Worm (Caenorhabditis elegans) whole organism, late embryonic: ENCODE data around the gene F33A8.4.

Source experiments
- C08G9.2 ChIP-seq: sonication (generic microtip); optimal IDR thresholded peaks from 2 replicates; lab custom pipeline; 2016; ENCODE audit warnings: mild to moderate bottlenecking, missing genetic modification characterization, moderate library complexity, missing compliant biosample characterization
- F13H6.1 ChIP-seq: sonication (generic microtip); optimal IDR thresholded peaks from 2 replicates; lab custom pipeline; 2016; ENCODE audit warnings: missing genetic modification characterization, missing compliant biosample characterization
- T23F11.4 ChIP-seq: fragments of 200-800 bp; sonication (Bioruptor generic); optimal IDR thresholded peaks from 2 replicates; lab custom pipeline; 2018; ENCODE audit warnings: mild to moderate bottlenecking, missing genetic modification characterization, missing compliant biosample characterization
- Y22D7AL.16 ChIP-seq: sonication (generic microtip); optimal IDR thresholded peaks from 2 replicates; lab custom pipeline; 2016; ENCODE audit warnings: missing genetic modification characterization, missing compliant biosample characterization
- ahr-1 ChIP-seq: sonication (generic microtip); optimal IDR thresholded peaks from 2 replicates; lab custom pipeline; 2016; ENCODE audit warnings: missing genetic modification characterization, missing compliant biosample characterization
- ama-1 ChIP-seq: fragments of 150-350 bp; optimal IDR thresholded peaks from 2 replicates; lab custom pipeline; 2014
- ceh-14 ChIP-seq: sonication (generic microtip); optimal IDR thresholded peaks from 2 replicates; lab custom pipeline; 2016; ENCODE audit warnings: missing genotype, missing genetic modification characterization, missing compliant biosample characterization
- ceh-18 ChIP-seq: sonication (generic microtip); optimal IDR thresholded peaks from 2 replicates; lab custom pipeline; 2016; ENCODE audit warnings: missing genetic modification characterization, missing compliant biosample characterization
- ceh-19 ChIP-seq: fragments of 200-800 bp; sonication (Bioruptor generic); optimal IDR thresholded peaks from 2 replicates; lab custom pipeline; 2018; ENCODE audit warnings: mild to moderate bottlenecking, missing genetic modification characterization, missing compliant biosample characterization
- ceh-22 ChIP-seq: sonication (generic microtip); optimal IDR thresholded peaks from 2 replicates; lab custom pipeline; 2017; ENCODE audit warnings: missing biosample characterization, missing genetic modification characterization
- ceh-31 ChIP-seq: sonication (generic microtip); optimal IDR thresholded peaks from 2 replicates; lab custom pipeline; 2016; ENCODE audit warnings: missing genetic modification characterization, missing compliant biosample characterization
- ceh-34 ChIP-seq: sonication (generic microtip); optimal IDR thresholded peaks from 2 replicates; lab custom pipeline; 2016; ENCODE audit warnings: mild to moderate bottlenecking, missing genetic modification characterization, missing compliant biosample characterization
- ceh-45 ChIP-seq: fragments of 200-800 bp; sonication (Bioruptor generic); IDR thresholded peaks from 2 replicates; pipeline ENCODE4 v1.3.6; 2022; ENCODE audit warnings: missing genetic modification reagents, missing genetic modification characterization, missing compliant biosample characterization
- ceh-48 ChIP-seq: sonication (generic microtip); optimal IDR thresholded peaks from 2 replicates; lab custom pipeline; 2016; ENCODE audit warnings: missing genetic modification characterization, inconsistent platforms, missing compliant biosample characterization
- ceh-9 ChIP-seq: sonication (generic microtip); optimal IDR thresholded peaks from 2 replicates; lab custom pipeline; 2016; ENCODE audit warnings: mild to moderate bottlenecking, missing genetic modification characterization, inconsistent platforms, missing compliant biosample characterization
- dmd-4 ChIP-seq: sonication (generic microtip); optimal IDR thresholded peaks from 2 replicates; lab custom pipeline; 2016; ENCODE audit warnings: borderline replicate concordance, missing genetic modification characterization, missing compliant biosample characterization
- dve-1 ChIP-seq: sonication (generic microtip); optimal IDR thresholded peaks from 2 replicates; lab custom pipeline; 2017; ENCODE audit warnings: antibody characterized with exemption, mild to moderate bottlenecking, missing genetic modification characterization, missing compliant biosample characterization
- eyg-1 ChIP-seq: sonication (generic microtip); optimal IDR thresholded peaks from 2 replicates; lab custom pipeline; 2016; ENCODE audit warnings: missing genotype, missing genetic modification characterization, missing compliant biosample characterization
- fax-1 ChIP-seq: sonication (generic microtip); optimal IDR thresholded peaks from 2 replicates; lab custom pipeline; 2016; ENCODE audit warnings: missing genotype, missing genetic modification characterization, missing compliant biosample characterization
- fkh-6 ChIP-seq: sonication (generic microtip); optimal IDR thresholded peaks from 2 replicates; lab custom pipeline; 2016; ENCODE audit warnings: missing genetic modification characterization, missing compliant biosample characterization
- hlh-13 ChIP-seq: fragments of 200-800 bp; sonication (Bioruptor generic); optimal IDR thresholded peaks from 2 replicates; lab custom pipeline; 2018; ENCODE audit warnings: mild to moderate bottlenecking, missing genetic modification characterization, missing compliant biosample characterization
- hlh-15 ChIP-seq: sonication (generic microtip); optimal IDR thresholded peaks from 2 replicates; lab custom pipeline; 2016; ENCODE audit warnings: missing genetic modification characterization, missing compliant biosample characterization
- hlh-30 ChIP-seq: sonication (generic microtip); optimal IDR thresholded peaks from 2 replicates; lab custom pipeline; 2017; ENCODE audit warnings: antibody characterized with exemption, missing genetic modification characterization, missing compliant biosample characterization; ENCODE audit not compliant: insufficient read depth
- hlh-6 ChIP-seq: sonication (generic microtip); optimal IDR thresholded peaks from 2 replicates; lab custom pipeline; 2016; ENCODE audit warnings: missing genotype, missing genetic modification characterization, missing compliant biosample characterization
- lin-11 ChIP-seq: fragments of 200-800 bp; sonication (Bioruptor generic); optimal IDR thresholded peaks from 2 replicates; lab custom pipeline; 2018; ENCODE audit warnings: mild to moderate bottlenecking, missing genetic modification characterization, missing compliant biosample characterization
- npax-4 ChIP-seq: sonication (generic microtip); optimal IDR thresholded peaks from 2 replicates; lab custom pipeline; 2016; ENCODE audit warnings: missing genetic modification characterization, missing compliant biosample characterization
- pax-1 ChIP-seq: fragments of 150-350 bp; optimal IDR thresholded peaks from 2 replicates; lab custom pipeline; 2014; ENCODE audit warnings: missing biosample characterization, missing genetic modification characterization
- pha-4 ChIP-seq: fragments of 150-350 bp; optimal IDR thresholded peaks from 2 replicates; lab custom pipeline; 2018; ENCODE audit warnings: missing biosample characterization, missing genetic modification reagents, missing genetic modification characterization
- pqm-1 ChIP-seq: sonication (generic microtip); optimal IDR thresholded peaks from 2 replicates; lab custom pipeline; 2016; ENCODE audit warnings: missing genetic modification characterization, missing compliant biosample characterization
- ref-2 ChIP-seq: sonication (generic microtip); optimal IDR thresholded peaks from 2 replicates; lab custom pipeline; 2016; ENCODE audit warnings: missing genetic modification characterization, missing compliant biosample characterization
- tbx-2 ChIP-seq: sonication (generic microtip); optimal IDR thresholded peaks from 2 replicates; lab custom pipeline; 2016; ENCODE audit warnings: missing genetic modification characterization, missing compliant biosample characterization
- unc-42 ChIP-seq: sonication (generic microtip); optimal IDR thresholded peaks from 2 replicates; lab custom pipeline; 2016; ENCODE audit warnings: missing genotype, missing genetic modification characterization, missing compliant biosample characterization
- unc-55 ChIP-seq: sonication (generic microtip); optimal IDR thresholded peaks from 2 replicates; lab custom pipeline; 2017; ENCODE audit warnings: missing biosample characterization, missing genetic modification reagents, missing genetic modification characterization
- unc-86 ChIP-seq: sonication (generic microtip); optimal IDR thresholded peaks from 2 replicates; lab custom pipeline; 2016; ENCODE audit warnings: missing genetic modification characterization, missing compliant biosample characterization
- zip-5 ChIP-seq: sonication (generic microtip); optimal IDR thresholded peaks from 2 replicates; lab custom pipeline; 2016; ENCODE audit warnings: missing genetic modification characterization, missing compliant biosample characterization

The F33A8.4 gene

ce11 chrII:11027777-11028176, 21.1 kb downstream of the F33A8.4 start:
- peak; percentile 48 for TF ChIP-seq unc-42
- no peak for TF ChIP-seq lin-11 (tag; lab: Kevin White, UChicago)

DNA sequence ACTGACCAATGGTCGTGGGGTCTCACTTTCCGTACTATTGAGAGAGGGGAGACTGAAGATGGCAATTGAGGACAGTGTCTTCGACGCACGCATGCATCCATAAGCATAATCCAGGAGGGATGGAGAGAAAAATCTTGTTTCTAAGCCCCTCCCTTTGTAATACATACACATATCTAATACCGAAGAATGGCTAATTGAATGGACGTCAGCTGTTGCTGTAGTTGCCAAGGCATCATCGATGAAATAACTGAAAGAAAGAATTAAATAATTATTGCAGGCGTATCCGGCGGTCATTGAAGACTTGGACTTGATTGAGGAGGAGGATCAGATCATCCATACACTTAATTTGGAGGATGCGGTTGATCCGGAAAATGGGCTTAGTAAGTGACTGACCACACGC, 23.3 kb downstream of the F33A8.4 start, which contains the start of gene F33A8.7:
TSS of gene F33A8.7 (minus strand) at position 101 of the 400 bp plus-strand sequence.
- peak; percentile 42 for TF ChIP-seq ceh-31 (tag; lab: Kevin White, UChicago)
- TF ChIP-seq unc-42, result no peak

- no peak for TF ChIP-seq ceh-22 (tag; lab: Kevin White, UChicago)
- peak; percentile 19 for TF ChIP-seq unc-42
- peak; percentile 13 for TF ChIP-seq ref-2 (tag; lab: Kevin White, UChicago)
Observed at ce11 chrII:11022023-11022422, 26.8 kb downstream of the F33A8.4 start, which contains the start of gene let-858. TSS of gene let-858 (plus strand) at chrII:11022370.

DNA sequence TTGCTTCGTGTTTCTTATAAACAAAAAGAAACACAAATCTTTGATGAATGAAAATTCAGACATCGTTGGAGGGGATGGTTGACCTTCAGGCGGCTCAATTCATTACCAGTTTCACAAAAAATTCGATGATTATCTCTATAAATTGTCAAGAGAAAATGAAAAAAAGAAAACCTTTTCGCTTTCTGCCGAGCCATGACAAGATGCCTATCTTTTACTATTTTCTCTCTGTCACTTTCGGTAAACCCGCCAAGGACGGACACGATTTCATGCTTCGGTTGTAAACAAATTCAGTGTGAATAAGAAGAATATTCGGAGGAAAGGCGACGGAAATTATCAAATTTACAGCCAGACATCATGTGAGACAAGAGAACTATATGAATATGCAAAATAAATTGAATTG, 28.1 kb downstream of the F33A8.4 start:
- TF ChIP-seq hlh-30 (tag; lab: Kevin White, UChicago) (no peak), ceh-9 (tag; lab: Kevin White, UChicago) (no peak), ceh-19 (GFP tag; lab: Kevin White, UChicago) (no peak), fax-1 (tag; lab: Kevin White, UChicago) (no peak), pqm-1 (tag; lab: Kevin White, UChicago) (no peak), fkh-6 (tag; lab: Kevin White, UChicago) (no peak), ahr-1 (tag; lab: Kevin White, UChicago) (no peak), ceh-31 (tag; lab: Kevin White, UChicago) (no peak), ceh-14 (tag; lab: Kevin White, UChicago) (no peak), C08G9.2 (tag; lab: Kevin White, UChicago) (no peak), dmd-4 (tag; lab: Kevin White, UChicago) (no peak), Y22D7AL.16 (tag; lab: Kevin White, UChicago) (no peak), dve-1 (tag; lab: Kevin White, UChicago) (no peak), unc-42 (no peak), T23F11.4 (GFP tag; lab: Kevin White, UChicago) (no peak), unc-86 (tag; lab: Kevin White, UChicago) (no peak), eyg-1 (tag; lab: Kevin White, UChicago) (no peak), ceh-34 (tag; lab: Kevin White, UChicago) (no peak), ceh-48 (no peak)

- TF ChIP-seq tbx-2 (no peak), ceh-9 (tag; lab: Kevin White, UChicago) (no peak), fax-1 (tag; lab: Kevin White, UChicago) (no peak), F13H6.1 (tag; lab: Kevin White, UChicago) (no peak), unc-55 (GFP tag; lab: Kevin White, UChicago) (no peak), Y22D7AL.16 (tag; lab: Kevin White, UChicago) (no peak), unc-42 (no peak), ceh-19 (GFP tag; lab: Kevin White, UChicago) (no peak)
Observed at ce11 chrII:11016884-11017283, 31.9 kb downstream of the F33A8.4 start.

DNA sequence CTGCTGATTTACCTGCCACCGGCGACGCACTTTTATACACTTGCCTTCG, 32.2 kb downstream of the F33A8.4 start, which contains the start of gene ram-2:
TSS of gene ram-2 (minus strand) at position 47 of the 49 bp plus-strand sequence.
- no peak for TF ChIP-seq ama-1 (lab: Kevin White, UChicago)
- no peak for TF ChIP-seq hlh-6
- TF ChIP-seq F13H6.1 (tag; lab: Kevin White, UChicago), result no peak
- no peak for TF ChIP-seq pax-1 (tag; lab: Kevin White, UChicago)

- no peak for TF ChIP-seq ceh-45 (GFP tag; lab: Robert Waterston, UW)
- TF ChIP-seq zip-5 (tag; lab: Kevin White, UChicago), result no peak
- TF ChIP-seq unc-86 (tag; lab: Kevin White, UChicago), result no peak
- TF ChIP-seq hlh-30 (tag; lab: Kevin White, UChicago), result no peak
- no peak for TF ChIP-seq npax-4 (tag; lab: Kevin White, UChicago)
- TF ChIP-seq pha-4, result no peak
- no peak for TF ChIP-seq hlh-13 (GFP tag; lab: Kevin White, UChicago)
- no peak for TF ChIP-seq hlh-15
- TF ChIP-seq ceh-18, result no peak
Observed at ce11 chrII:11016435-11016834, 32.4 kb downstream of the F33A8.4 start.
